Fruit fly (Drosophila melanogaster): Measurements from ENCODE around the gene sinah.

sinah gene

dm6 chr3L:16865123-16865831, 6.4 kb downstream of the sinah start, which contains the start of gene Lmpt (continued):
- TF ChIP-seq CG34376 (GFP tag; optimal IDR thresholded peaks at IDR 0.05) (peak; percentile 18), CG15269 (tag; optimal IDR thresholded peaks at IDR 0.05) (no peak), chn (GFP tag; optimal IDR thresholded peaks at IDR 0.05) (no peak), Fer3 (tag; optimal IDR thresholded peaks at IDR 0.05) (no peak), CG10654 (GFP tag; optimal IDR thresholded peaks at IDR 0.05) (no peak), Ptx1 (GFP tag; IDR thresholded peaks at IDR 0.05) (no peak), h (optimal IDR thresholded peaks at IDR 0.05) (no peak), HHEX (GFP tag; optimal IDR thresholded peaks at IDR 0.05) (no peak), Ada2b (GFP tag; IDR thresholded peaks at IDR 0.05) (no peak), CTCF (GFP tag; optimal IDR thresholded peaks at IDR 0.05) (no peak), amos (GFP tag; IDR thresholded peaks at IDR 0.05; ENCODE audit: partially characterized antibody) (no peak; the same call in 1 of the 2 replicates), CG2678 (tag; optimal IDR thresholded peaks at IDR 0.05) (no peak), toy (GFP tag; IDR thresholded peaks at IDR 0.05) (no peak), CG32772 (GFP tag; IDR thresholded peaks at IDR 0.05) (no peak), Doc2 (GFP tag; IDR thresholded peaks at IDR 0.05) (no peak), Bdp1 (GFP tag; optimal IDR thresholded peaks at IDR 0.05) (no peak), dpn (GFP tag; optimal IDR thresholded peaks at IDR 0.05) (no peak), CG10209 (GFP tag; optimal IDR thresholded peaks at IDR 0.05) (no peak), CG3065 (GFP tag; optimal IDR thresholded peaks at IDR 0.05) (no peak), hkb (optimal IDR thresholded peaks at IDR 0.05) (no peak), hkb (GFP tag; IDR thresholded peaks at IDR 0.05) (no peak), CG13894 (tag; optimal IDR thresholded peaks at IDR 0.05) (no peak), zf30C (GFP tag; optimal IDR thresholded peaks at IDR 0.05) (peak; percentile 31), vnd (GFP tag; IDR thresholded peaks at IDR 0.05; ENCODE audit: partially characterized antibody) (no peak), CG7357 (GFP tag; IDR thresholded peaks at IDR 0.05) (no peak), CG4328 (GFP tag; optimal IDR thresholded peaks at IDR 0.05) (no peak), CG8089 (GFP tag; optimal IDR thresholded peaks at IDR 0.05) (no peak), rib (GFP tag; IDR thresholded peaks at IDR 0.05) (no peak), CG1792 (GFP tag; optimal IDR thresholded peaks at IDR 0.05) (no peak), en (GFP tag; optimal IDR thresholded peaks at IDR 0.05) (no peak), HmgZ (tag; optimal IDR thresholded peaks at IDR 0.05) (peak; percentile 40), Sox102F (GFP tag; optimal IDR thresholded peaks at IDR 0.05) (no peak), wor (GFP tag; IDR thresholded peaks at IDR 0.05) (no peak), CG6254 (GFP tag; optimal IDR thresholded peaks at IDR 0.05) (no peak), bab2 (GFP tag; optimal IDR thresholded peaks at IDR 0.05) (no peak), zfh1 (GFP tag; IDR thresholded peaks at IDR 0.05) (no peak), CG30431 (GFP tag; optimal IDR thresholded peaks at IDR 0.05) (no peak), CG9215 (GFP tag; IDR thresholded peaks at IDR 0.05) (no peak), CG2889 (GFP tag; IDR thresholded peaks at IDR 0.05) (no peak), CG6813 (GFP tag; optimal IDR thresholded peaks at IDR 0.05) (no peak), Optix (GFP tag; IDR thresholded peaks at IDR 0.05) (no peak), Bteb2 (GFP tag; optimal IDR thresholded peaks at IDR 0.05) (no peak), CG16813 (GFP tag; IDR thresholded peaks at IDR 0.05; ENCODE audit: partially characterized antibody) (no peak), GATAe (GFP tag; conservative IDR thresholded peaks at IDR 0.05) (no peak), Oaz (GFP tag; IDR thresholded peaks at IDR 0.05) (no peak), CG6854 (GFP tag; optimal IDR thresholded peaks at IDR 0.05) (no peak), CG31224 (GFP tag; IDR thresholded peaks at IDR 0.05) (no peak), Taf1 (GFP tag; IDR thresholded peaks at IDR 0.05) (no peak), CG8290 (GFP tag; optimal IDR thresholded peaks at IDR 0.05) (peak; percentile 7), CG8290 (tag; optimal IDR thresholded peaks at IDR 0.05) (peak in 1 of 2 experiments; percentile 49), ham (GFP tag; IDR thresholded peaks at IDR 0.05) (no peak), E2f2 (GFP tag; IDR thresholded peaks at IDR 0.05) (peak; percentile 84), CG9876 (GFP tag; optimal IDR thresholded peaks at IDR 0.05) (no peak)
